Fruit fly (Drosophila melanogaster) whole organism, prepupa: ENCODE data around the gene CG13285.

Experiments
- Blimp-1 ChIP-seq: fragments of 200-800 bp; sonication (Bioruptor generic); optimal IDR thresholded peaks from 3 replicates; lab custom pipeline; 2017; ENCODE audit warnings: missing biosample characterization, missing genetic modification characterization, mild to moderate bottlenecking, moderate library complexity, missing genetic modification reagents
- CG10631 ChIP-seq: fragments of 200-800 bp; sonication (Bioruptor generic); optimal IDR thresholded peaks from 2 replicates; lab custom pipeline; 2016; ENCODE audit warnings: missing biosample characterization, missing genetic modification characterization
- CG11294 ChIP-seq: fragments of 200-800 bp; sonication (Bioruptor generic); IDR thresholded peaks from 2 replicates; pipeline ENCODE4 v1.3.6; 2022; ENCODE audit warnings: missing biosample characterization, missing genetic modification characterization
- CG31627 ChIP-seq: fragments of 200-800 bp; sonication (Bioruptor generic); optimal IDR thresholded peaks from 3 replicates; lab custom pipeline; 2016; ENCODE audit warnings: missing biosample characterization, missing genetic modification characterization
- CG6163 ChIP-seq: fragments of 200-800 bp; sonication (Bioruptor generic); IDR thresholded peaks from 3 replicates; pipeline ENCODE4 v1.3.6; 2022; ENCODE audit warnings: missing biosample characterization, missing genetic modification characterization
- CG6854 ChIP-seq: fragments of 200-800 bp; sonication (Bioruptor generic); optimal IDR thresholded peaks from 2 replicates; lab custom pipeline; 2017; ENCODE audit warnings: missing biosample characterization, mild to moderate bottlenecking, missing genetic modification characterization
- CG7368 ChIP-seq: fragments of 200-800 bp; sonication (Bioruptor generic); optimal IDR thresholded peaks from 3 replicates; lab custom pipeline; 2016; ENCODE audit warnings: missing biosample characterization, missing genetic modification characterization
- Eip93F ChIP-seq: fragments of 200-800 bp; sonication (Bioruptor generic); optimal IDR thresholded peaks from 2 replicates; lab custom pipeline; 2016; ENCODE audit warnings: missing biosample characterization, mild to moderate bottlenecking, missing genetic modification characterization
- Ets96B ChIP-seq: fragments of 200-800 bp; optimal IDR thresholded peaks from 2 replicates; lab custom pipeline; 2019; ENCODE audit warnings: missing biosample characterization, mild to moderate bottlenecking, missing genetic modification characterization, moderate library complexity
- Gug ChIP-seq: fragments of 200-800 bp; sonication (Bioruptor generic); IDR thresholded peaks from 2 replicates; pipeline ENCODE4 v1.3.6; 2022; ENCODE audit warnings: missing biosample characterization, missing genetic modification characterization
- Hr4 ChIP-seq: fragments of 200-800 bp; sonication (Bioruptor generic); optimal IDR thresholded peaks from 3 replicates; lab custom pipeline; 2016; ENCODE audit warnings: missing biosample characterization, missing genetic modification characterization
- Sox102F ChIP-seq: fragments of 200-800 bp; sonication (Bioruptor generic); optimal IDR thresholded peaks from 2 replicates; lab custom pipeline; 2016; ENCODE audit warnings: missing biosample characterization, mild to moderate bottlenecking, missing genetic modification characterization
- dsx ChIP-seq: fragments of 200-800 bp; optimal IDR thresholded peaks from 3 replicates; lab custom pipeline; 2019; ENCODE audit warnings: missing biosample characterization, mild to moderate bottlenecking, missing genetic modification characterization, moderate library complexity; ENCODE audit not compliant: poor library complexity, severe bottlenecking
- net ChIP-seq: fragments of 200-800 bp; sonication (Bioruptor generic); optimal IDR thresholded peaks from 3 replicates; lab custom pipeline; 2016; ENCODE audit warnings: missing biosample characterization, missing genetic modification characterization

dm6 chr3L:5498858-5499257, 36.7 kb downstream of the CG13285 start, which contains the start of gene blanks:
- TF ChIP-seq CG7368 (GFP tag; lab: Kevin White, UChicago) = no peak
- TF ChIP-seq Blimp-1 (GFP tag; lab: Kevin White, UChicago) = no peak
- no peak for TF ChIP-seq Sox102F (GFP tag; lab: Kevin White, UChicago)
- TF ChIP-seq dsx (GFP tag; lab: Kevin White, UChicago) = no peak
- TF ChIP-seq CG6163 (GFP tag; lab: Robert Waterston, UW) = no peak
- no peak for TF ChIP-seq CG31627 (GFP tag; lab: Kevin White, UChicago)
- no peak for TF ChIP-seq Gug (GFP tag; lab: Robert Waterston, UW)
- TF ChIP-seq CG11294 (GFP tag; lab: Robert Waterston, UW) = no peak
- no peak for TF ChIP-seq Eip93F
- no peak for TF ChIP-seq Ets96B (tag; lab: Kevin White, UChicago)
- no peak for TF ChIP-seq net
- TF ChIP-seq CG6854 (GFP tag; lab: Kevin White, UChicago) = no peak
- no peak for TF ChIP-seq Hr4
- no peak for TF ChIP-seq CG10631 (GFP tag; lab: Kevin White, UChicago)
